Worm (Caenorhabditis elegans): ENCODE measurements around the gene cdr-6.

DNA sequence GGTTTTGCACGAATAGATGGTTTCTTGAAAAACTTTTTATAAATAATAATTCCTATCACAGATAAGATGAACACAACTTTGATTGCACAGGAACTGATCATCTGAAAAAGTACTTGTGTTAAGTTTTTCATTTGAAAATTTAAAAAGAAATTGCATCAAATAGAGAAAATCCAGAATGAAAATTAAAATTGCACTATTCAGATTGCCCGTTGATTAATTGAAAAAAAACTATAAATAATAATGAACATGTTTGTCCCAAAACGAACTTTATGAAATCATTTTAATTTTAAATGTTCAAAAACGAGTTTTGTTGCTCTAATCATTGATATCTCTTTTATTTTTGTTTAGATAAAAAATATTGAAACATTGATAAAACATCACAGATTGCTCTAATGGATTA lies 3.8 kb upstream of the cdr-6 start, which contains the start of gene cdr-3:
- no peak for TF ChIP-seq pha-4 (tag; optimal IDR thresholded peaks at IDR 0.05)
- no peak for TF ChIP-seq sdc-2 (tag; optimal IDR thresholded peaks at IDR 0.05)
- no peak for TF ChIP-seq F13H6.1 (tag; optimal IDR thresholded peaks at IDR 0.05)
- TF ChIP-seq ceh-18 (tag; optimal IDR thresholded peaks at IDR 0.05) = no peak
- no peak for TF ChIP-seq sox-2 (GFP tag; IDR thresholded peaks at IDR 0.05)
